Worm (Caenorhabditis elegans) whole organism, mixed stage, embryonic: ENCODE measurements around the gene R13A5.7.

Source experiments
- M03D4.4 ChIP-seq: sonication (generic microtip); optimal IDR thresholded peaks from 2 replicates; lab custom pipeline; 2017; ENCODE audit warnings: mild to moderate bottlenecking, missing genetic modification characterization, missing compliant biosample characterization
- bed-3 ChIP-seq: fragments of 200-800 bp; sonication (Bioruptor generic); optimal IDR thresholded peaks from 3 replicates; lab custom pipeline; 2018; ENCODE audit warnings: mild to moderate bottlenecking, missing genetic modification characterization, moderate library complexity, missing compliant biosample characterization
- blmp-1 ChIP-seq: fragments of 150-350 bp; optimal IDR thresholded peaks from 2 replicates; lab custom pipeline; 2014; ENCODE audit warnings: missing biosample characterization, missing genetic modification characterization
- ceh-39 ChIP-seq: fragments of 150-350 bp; optimal IDR thresholded peaks from 2 replicates; lab custom pipeline; 2014; ENCODE audit warnings: missing biosample characterization, missing genetic modification characterization
- ceh-43 ChIP-seq: fragments of 200-800 bp; sonication (Bioruptor generic); optimal IDR thresholded peaks from 2 replicates; lab custom pipeline; 2018; ENCODE audit warnings: mild to moderate bottlenecking, missing genetic modification characterization, moderate library complexity, missing compliant biosample characterization
- ceh-83 ChIP-seq: fragments of 200-800 bp; sonication (Bioruptor generic); optimal IDR thresholded peaks from 2 replicates; lab custom pipeline; 2018; ENCODE audit warnings: mild to moderate bottlenecking, missing genetic modification characterization, missing compliant biosample characterization
- ces-1 ChIP-seq: fragments of 150-350 bp; optimal IDR thresholded peaks from 2 replicates; lab custom pipeline; 2014; ENCODE audit warnings: missing biosample characterization, missing genetic modification reagents, missing genetic modification characterization
- cnd-1 ChIP-seq: fragments of 200-800 bp; sonication (Bioruptor generic); optimal IDR thresholded peaks from 2 replicates; lab custom pipeline; 2018; ENCODE audit warnings: mild to moderate bottlenecking, missing genetic modification characterization, missing compliant biosample characterization
- drap-1 ChIP-seq: fragments of 200-800 bp; sonication (Bioruptor generic); optimal IDR thresholded peaks from 3 replicates; lab custom pipeline; 2018; ENCODE audit warnings: mild to moderate bottlenecking, missing genetic modification characterization, missing compliant biosample characterization
- elt-1 ChIP-seq: sonication (generic microtip); optimal IDR thresholded peaks from 2 replicates; lab custom pipeline; 2017; ENCODE audit warnings: missing genetic modification characterization, mild to moderate bottlenecking, missing compliant biosample characterization, antibody characterized with exemption, moderate library complexity, borderline replicate concordance; ENCODE audit not compliant: insufficient read depth
- elt-3 ChIP-seq: fragments of 150-350 bp; optimal IDR thresholded peaks from 2 replicates; lab custom pipeline; 2014; ENCODE audit warnings: missing biosample characterization, missing genetic modification characterization
- flh-1 ChIP-seq: fragments of 200-800 bp; sonication (Bioruptor generic); optimal IDR thresholded peaks from 2 replicates; lab custom pipeline; 2018; ENCODE audit warnings: mild to moderate bottlenecking, missing genetic modification characterization, moderate library complexity, missing compliant biosample characterization
- ham-2 ChIP-seq: fragments of 200-800 bp; sonication (Bioruptor generic); optimal IDR thresholded peaks from 2 replicates; lab custom pipeline; 2018; ENCODE audit warnings: mild to moderate bottlenecking, missing genetic modification characterization, missing compliant biosample characterization
- hlh-1 ChIP-seq: fragments of 150-350 bp; optimal IDR thresholded peaks from 2 replicates; lab custom pipeline; 2014; ENCODE audit warnings: missing biosample characterization, missing genetic modification reagents, missing genetic modification characterization
- lin-13 ChIP-seq: fragments of 150-350 bp; optimal IDR thresholded peaks from 2 replicates; lab custom pipeline; 2014; ENCODE audit warnings: missing biosample characterization, missing genetic modification characterization
- lin-32 ChIP-seq: fragments of 200-800 bp; sonication (Bioruptor generic); optimal IDR thresholded peaks from 2 replicates; lab custom pipeline; 2018; ENCODE audit warnings: mild to moderate bottlenecking, missing genetic modification characterization, missing compliant biosample characterization
- lsy-2 ChIP-seq: fragments of 150-350 bp; optimal IDR thresholded peaks from 2 replicates; lab custom pipeline; 2014; ENCODE audit warnings: missing biosample characterization, missing genetic modification characterization
- mab-5 ChIP-seq: fragments of 150-350 bp; optimal IDR thresholded peaks from 2 replicates; lab custom pipeline; 2014; ENCODE audit warnings: missing biosample characterization, missing genetic modification characterization
- mep-1 ChIP-seq: fragments of 150-350 bp; optimal IDR thresholded peaks from 2 replicates; lab custom pipeline; 2017; ENCODE audit warnings: missing biosample characterization, missing genetic modification reagents, missing genetic modification characterization, inconsistent platforms
- mls-2 ChIP-seq: sonication (generic microtip); optimal IDR thresholded peaks from 2 replicates; lab custom pipeline; 2016; ENCODE audit warnings: mild to moderate bottlenecking, missing genetic modification characterization, moderate library complexity, missing compliant biosample characterization
- nhr-12 ChIP-seq: fragments of 150-350 bp; optimal IDR thresholded peaks from 2 replicates; lab custom pipeline; 2014; ENCODE audit warnings: missing biosample characterization, missing genetic modification characterization
- nhr-2 ChIP-seq: fragments of 150-350 bp; optimal IDR thresholded peaks from 2 replicates; lab custom pipeline; 2014; ENCODE audit warnings: missing biosample characterization, missing genetic modification characterization
- nhr-237 ChIP-seq: fragments of 150-350 bp; optimal IDR thresholded peaks from 2 replicates; lab custom pipeline; 2014; ENCODE audit warnings: missing biosample characterization, missing genetic modification characterization
- nhr-28 ChIP-seq: fragments of 150-350 bp; optimal IDR thresholded peaks from 2 replicates; lab custom pipeline; 2014; ENCODE audit warnings: missing biosample characterization, missing genetic modification characterization
- nhr-76 ChIP-seq: sonication (generic microtip); optimal IDR thresholded peaks from 2 replicates; lab custom pipeline; 2017; ENCODE audit warnings: missing biosample characterization, missing genetic modification characterization
- pha-4 ChIP-seq: fragments of 150-350 bp; optimal IDR thresholded peaks from 2 replicates; lab custom pipeline; 2018; ENCODE audit warnings: missing biosample characterization, missing genetic modification reagents, missing genetic modification characterization
- sem-2 ChIP-seq: fragments of 200-800 bp; sonication (Bioruptor generic); optimal IDR thresholded peaks from 2 replicates; lab custom pipeline; 2018; ENCODE audit warnings: mild to moderate bottlenecking, missing genetic modification characterization, missing compliant biosample characterization
- snpc-4 ChIP-seq: fragments of 150-350 bp; optimal IDR thresholded peaks from 2 replicates; lab custom pipeline; 2014; ENCODE audit warnings: missing biosample characterization, missing genetic modification characterization
- sptf-1 ChIP-seq: sonication (generic microtip); optimal IDR thresholded peaks from 2 replicates; lab custom pipeline; 2017; ENCODE audit warnings: mild to moderate bottlenecking, missing genetic modification characterization, moderate library complexity, missing compliant biosample characterization
- tbx-8 ChIP-seq: fragments of 200-800 bp; sonication (Bioruptor generic); optimal IDR thresholded peaks from 2 replicates; lab custom pipeline; 2018; ENCODE audit warnings: mild to moderate bottlenecking, missing genetic modification characterization, moderate library complexity, missing compliant biosample characterization
- unc-120 ChIP-seq: sonication (generic microtip); optimal IDR thresholded peaks from 2 replicates; lab custom pipeline; 2017; ENCODE audit warnings: missing genetic modification characterization, missing compliant biosample characterization; ENCODE audit not compliant: poor library complexity, severe bottlenecking
- unc-39 ChIP-seq: fragments of 150-350 bp; optimal IDR thresholded peaks from 2 replicates; lab custom pipeline; 2014; ENCODE audit warnings: missing biosample characterization, missing genetic modification characterization
- unc-62 ChIP-seq: fragments of 150-350 bp; optimal IDR thresholded peaks from 2 replicates; lab custom pipeline; 2014; ENCODE audit warnings: missing biosample characterization, missing genetic modification reagents, missing genetic modification characterization
- zip-8 ChIP-seq: fragments of 150-350 bp; optimal IDR thresholded peaks from 2 replicates; lab custom pipeline; 2014; ENCODE audit warnings: missing biosample characterization, missing genetic modification characterization
- ztf-11 ChIP-seq: fragments of 150-350 bp; optimal IDR thresholded peaks from 2 replicates; lab custom pipeline; 2014; ENCODE audit warnings: missing biosample characterization, missing genetic modification characterization

R13A5.7 gene

ce11 chrIII:7570083-7570695 is at the start of gene R13A5.7:
R13A5.7 (minus strand) TSS chrIII:7570133.
- TF ChIP-seq tbx-8 (GFP tag; lab: Kevin White, UChicago) = peak; percentile 17
- TF ChIP-seq blmp-1 = no peak
- TF ChIP-seq nhr-12 (tag; lab: Kevin White, UChicago) = no peak
- TF ChIP-seq nhr-237 (tag; lab: Kevin White, UChicago) = peak; percentile 2
- peak; percentile 13 for TF ChIP-seq pha-4
- no peak for TF ChIP-seq lsy-2 (tag; lab: Kevin White, UChicago)
- TF ChIP-seq ceh-83 (GFP tag; lab: Kevin White, UChicago) = no peak
- peak; percentile 75 for TF ChIP-seq drap-1 (GFP tag; lab: Kevin White, UChicago)
- TF ChIP-seq ceh-39 = peak; percentile 19
- TF ChIP-seq nhr-2 (tag; lab: Kevin White, UChicago) = peak; percentile 46
- no peak for TF ChIP-seq elt-1
- no peak for TF ChIP-seq nhr-76
- no peak for TF ChIP-seq sem-2 (GFP tag; lab: Kevin White, UChicago)
- no peak for TF ChIP-seq nhr-28 (tag; lab: Kevin White, UChicago)
- TF ChIP-seq flh-1 = no peak
- TF ChIP-seq unc-120 (tag; lab: Kevin White, UChicago) = peak; percentile 92
- TF ChIP-seq ham-2 (GFP tag; lab: Kevin White, UChicago) = peak; percentile 81
- TF ChIP-seq ztf-11 = no peak
- no peak for TF ChIP-seq snpc-4 (tag; lab: Kevin White, UChicago)
- TF ChIP-seq unc-62 (GFP tag; lab: Kevin White, UChicago) = peak; percentile 84
- TF ChIP-seq lin-13 = no peak
- no peak for TF ChIP-seq elt-3 (tag; lab: Kevin White, UChicago)
- TF ChIP-seq mls-2 = peak; percentile 62
- TF ChIP-seq zip-8 = no peak
- TF ChIP-seq unc-39 = no peak
- TF ChIP-seq mab-5 (tag; lab: Kevin White, UChicago) = no peak
- peak; percentile 76 for TF ChIP-seq ces-1 (GFP tag; lab: Kevin White, UChicago)
- peak; percentile 37 for TF ChIP-seq mep-1 (tag; lab: Kevin White, UChicago)
- no peak for TF ChIP-seq M03D4.4 (tag; lab: Kevin White, UChicago)
- peak; percentile 67 for TF ChIP-seq sptf-1 (tag; lab: Kevin White, UChicago)
- no peak for TF ChIP-seq lin-32 (GFP tag; lab: Kevin White, UChicago)
- peak; percentile 27 for TF ChIP-seq hlh-1
- TF ChIP-seq bed-3 (GFP tag; lab: Kevin White, UChicago) = no peak
- no peak for TF ChIP-seq ceh-43
- TF ChIP-seq cnd-1 (tag; lab: Kevin White, UChicago) = peak; percentile 3
- TF ChIP-seq, all 35 proteins: peak for 15

ce11 chrIII:7618294-7618693 is 48.4 kb upstream of the R13A5.7 start:
- TF ChIP-seq lin-32 (GFP tag; lab: Kevin White, UChicago) (no peak), ces-1 (GFP tag; lab: Kevin White, UChicago) (no peak), elt-3 (tag; lab: Kevin White, UChicago) (no peak), ceh-43 (no peak)

ce11 chrIII:7616228-7616627 is 46.3 kb upstream of the R13A5.7 start, which contains the start of gene T04A6.1:
T04A6.1 (plus strand) TSS chrIII:7616528.
- no peak for TF ChIP-seq mab-5 (tag; lab: Kevin White, UChicago)
- no peak for TF ChIP-seq unc-62 (GFP tag; lab: Kevin White, UChicago)
- TF ChIP-seq zip-8 = no peak
- no peak for TF ChIP-seq unc-120 (tag; lab: Kevin White, UChicago)
- TF ChIP-seq cnd-1 (tag; lab: Kevin White, UChicago) = no peak
- no peak for TF ChIP-seq unc-39
- no peak for TF ChIP-seq sem-2 (GFP tag; lab: Kevin White, UChicago)
- TF ChIP-seq drap-1 (GFP tag; lab: Kevin White, UChicago) = no peak
- TF ChIP-seq flh-1 = no peak
- no peak for TF ChIP-seq ceh-83 (GFP tag; lab: Kevin White, UChicago)
- no peak for TF ChIP-seq elt-3 (tag; lab: Kevin White, UChicago)
- TF ChIP-seq nhr-28 (tag; lab: Kevin White, UChicago) = no peak
- TF ChIP-seq nhr-2 (tag; lab: Kevin White, UChicago) = no peak
